Fruit fly (Drosophila melanogaster) Kc167 (cell line): ENCODE results near the gene cype.

Experiments used
- Sin3A ChIP-seq: fragments of >200 bp; optimal IDR thresholded peaks from 2 replicates; lab custom pipeline; 2018; ENCODE audit warnings: missing external identifiers
- h ChIP-seq: fragments of >200 bp; optimal IDR thresholded peaks from 3 replicates; lab custom pipeline; 2018; ENCODE audit warnings: missing external identifiers
- psq ChIP-seq: fragments of >200 bp; optimal IDR thresholded peaks from 2 replicates; lab custom pipeline; 2017; ENCODE audit warnings: missing external identifiers
- ttk ChIP-seq: sonication (Bioruptor generic); optimal IDR thresholded peaks from 2 replicates; lab custom pipeline; 2017; ENCODE audit warnings: missing external identifiers

DNA sequence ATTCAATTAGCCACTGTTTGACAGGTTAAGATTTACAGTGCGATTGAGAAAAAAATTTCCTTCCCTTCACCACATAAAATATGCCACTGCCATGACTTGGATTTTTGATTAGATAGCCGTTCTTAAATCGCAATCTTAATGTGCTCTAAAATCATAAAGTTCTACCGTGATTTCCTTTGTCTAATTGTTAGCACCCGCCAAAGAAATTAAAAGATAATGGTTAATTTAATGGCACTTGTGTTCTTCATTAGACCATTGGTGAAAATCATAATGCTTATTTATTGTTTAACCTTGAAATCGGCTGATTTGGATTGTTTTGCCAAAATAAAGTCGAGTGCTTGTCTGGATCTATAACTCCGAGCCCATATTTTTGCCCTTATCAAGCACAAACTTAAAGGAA is 10.1 kb downstream of the cype start:
- TF ChIP-seq h (lab: Kevin White, UChicago) (no peak), Sin3A (lab: Kevin White, UChicago) (no peak), ttk (lab: Kevin White, UChicago) (no peak), psq (no peak)
